Fruit fly (Drosophila melanogaster): Measurements from ENCODE around the gene Trl.
A peak's percentile ranks its signal among the peaks of the same experiment; 100 is the strongest.

Gene Trl

dm6 chr3L:14781082-14781862 lies 20.4 kb upstream of the Trl start:
- TF ChIP-seq noc (tag; optimal IDR thresholded peaks at IDR 0.05), result no peak

- TF ChIP-seq noc (tag; optimal IDR thresholded peaks at IDR 0.05), result no peak
Measured at dm6 chr3L:14780187-14780586, 19.3 kb upstream of the Trl start.

dm6 chr3L:14779289-14779688 lies 18.4 kb upstream of the Trl start:
- peak; percentile 45 for TF ChIP-seq noc (tag; optimal IDR thresholded peaks at IDR 0.05)

- no peak for TF ChIP-seq noc (tag; optimal IDR thresholded peaks at IDR 0.05)
Measured at dm6 chr3L:14775711-14776660, 15.1 kb upstream of the Trl start, which contains the start of gene mop. TSS of gene mop (minus strand) at chr3L:14776129.

dm6 chr3L:14769183-14769582 lies 8.3 kb upstream of the Trl start, which contains the start of gene Mgat4b:
TSS of gene Mgat4b (minus strand) at chr3L:14769283.
- TF ChIP-seq noc (tag; optimal IDR thresholded peaks at IDR 0.05), result no peak

- TF ChIP-seq noc (tag; optimal IDR thresholded peaks at IDR 0.05), result peak; percentile 88
Measured at dm6 chr3L:14761837-14762785, 1.3 kb upstream of the Trl start, which contains the start of the genes Tsen34 and Mgat4a. TSS of gene Tsen34 (minus strand) at chr3L:14761844. TSS of gene Mgat4a (plus strand) at chr3L:14762028.

- peak; percentile 21 for TF ChIP-seq noc (tag; optimal IDR thresholded peaks at IDR 0.05)
Measured at dm6 chr3L:14759984-14760626, 744 bp downstream of the Trl start.

dm6 chr3L:14759097-14759795 lies 1.6 kb downstream of the Trl start:
- peak; percentile 100 for TF ChIP-seq noc (tag; optimal IDR thresholded peaks at IDR 0.05)

- no peak for TF ChIP-seq noc (tag; optimal IDR thresholded peaks at IDR 0.05)
Measured at dm6 chr3L:14758730-14759096, 2.1 kb downstream of the Trl start.

dm6 chr3L:14757464-14758384 lies 3.1 kb downstream of the Trl start, which contains the start of gene CG42507:
TSS of gene CG42507 (minus strand) at chr3L:14757962.
- TF ChIP-seq noc (tag; optimal IDR thresholded peaks at IDR 0.05), result peak; percentile 45

- peak; percentile 86 for TF ChIP-seq noc (tag; optimal IDR thresholded peaks at IDR 0.05)
Measured at dm6 chr3L:14756724-14757463, 4.0 kb downstream of the Trl start.
